Worm (Caenorhabditis elegans) whole organism, young adult: ENCODE measurements around the gene srsx-22.

Source experiments
- B0019.2 ChIP-seq: fragments of 200-800 bp; sonication (Bioruptor generic); conservative IDR thresholded peaks from 2 replicates; pipeline ENCODE4 v1.3.6; 2022; ENCODE audit warnings: missing genetic modification reagents, missing genetic modification characterization, missing compliant biosample characterization
- B0035.1 ChIP-seq: sonication (generic microtip); optimal IDR thresholded peaks from 2 replicates; lab custom pipeline; 2016; ENCODE audit warnings: missing genetic modification characterization, mild to moderate bottlenecking, missing compliant biosample characterization, missing genotype, missing genetic modification reagents
- B0336.3 ChIP-seq: fragments of 200-800 bp; sonication (Bioruptor generic); IDR thresholded peaks from 2 replicates; pipeline ENCODE4 v1.3.6; 2022; ENCODE audit warnings: missing genetic modification characterization, missing compliant biosample characterization
- C06A6.2 ChIP-seq: fragments of 200-800 bp; sonication (Bioruptor generic); conservative IDR thresholded peaks from 2 replicates; pipeline ENCODE4 v1.3.6; 2022; ENCODE audit warnings: missing genetic modification characterization, missing compliant biosample characterization
- F22D6.2 ChIP-seq: sonication (generic microtip); optimal IDR thresholded peaks from 2 replicates; lab custom pipeline; 2016; ENCODE audit warnings: mild to moderate bottlenecking, missing genetic modification characterization, missing compliant biosample characterization
- F37B4.10 ChIP-seq: fragments of 200-800 bp; sonication (Bioruptor generic); IDR thresholded peaks from 2 replicates; pipeline ENCODE4 v1.3.6; 2022; ENCODE audit warnings: missing genetic modification characterization, missing compliant biosample characterization
- F55B11.4 ChIP-seq: sonication (generic microtip); optimal IDR thresholded peaks from 2 replicates; lab custom pipeline; 2016; ENCODE audit warnings: missing compliant biosample characterization, missing genetic modification characterization, borderline replicate concordance; ENCODE audit not compliant: insufficient read depth
- T07F8.4 ChIP-seq: sonication (generic microtip); optimal IDR thresholded peaks from 2 replicates; lab custom pipeline; 2016; ENCODE audit warnings: mild to moderate bottlenecking, missing genetic modification characterization, moderate library complexity, missing compliant biosample characterization
- Y53G8AR.9 ChIP-seq: fragments of 200-800 bp; sonication (Bioruptor generic); conservative IDR thresholded peaks from 2 replicates; pipeline ENCODE4 v1.3.6; 2022; ENCODE audit warnings: missing genetic modification reagents, missing genetic modification characterization, missing compliant biosample characterization
- Y56A3A.18 ChIP-seq: fragments of 200-800 bp; sonication (Bioruptor generic); IDR thresholded peaks from 2 replicates; pipeline ENCODE4 v1.3.6; 2022; ENCODE audit warnings: missing genetic modification reagents, missing genetic modification characterization, missing compliant biosample characterization
- Y79H2A.3 ChIP-seq: fragments of 200-800 bp; sonication (Bioruptor generic); conservative IDR thresholded peaks from 2 replicates; pipeline ENCODE4 v1.3.6; 2022; ENCODE audit warnings: missing genetic modification reagents, missing genetic modification characterization, missing compliant biosample characterization
- aptf-2 ChIP-seq: fragments of 200-800 bp; sonication (Bioruptor generic); conservative IDR thresholded peaks from 2 replicates; pipeline ENCODE4 v1.3.6; 2022; ENCODE audit warnings: missing genetic modification reagents, missing genetic modification characterization, missing compliant biosample characterization
- aptf-3 ChIP-seq: fragments of 200-800 bp; sonication (Bioruptor generic); IDR thresholded peaks from 2 replicates; pipeline ENCODE4 v1.3.6; 2022; ENCODE audit warnings: missing genetic modification characterization, missing compliant biosample characterization
- attf-6 ChIP-seq: fragments of 200-800 bp; sonication (Bioruptor generic); IDR thresholded peaks from 2 replicates; pipeline ENCODE4 v1.3.6; 2022; ENCODE audit warnings: missing genetic modification reagents, missing genetic modification characterization, missing compliant biosample characterization
- bed-1 ChIP-seq: fragments of 200-800 bp; sonication (Bioruptor generic); IDR thresholded peaks from 2 replicates; pipeline ENCODE4 v1.3.6; 2022; ENCODE audit warnings: missing genetic modification reagents, missing genetic modification characterization, missing compliant biosample characterization
- bed-2 ChIP-seq: fragments of 200-800 bp; sonication (Bioruptor generic); IDR thresholded peaks from 2 replicates; pipeline ENCODE4 v1.3.6; 2022; ENCODE audit warnings: missing genetic modification reagents, missing genetic modification characterization, missing compliant biosample characterization
- cebp-1 ChIP-seq, 2 experiments: fragments of 200-800 bp in 1 of 2; sonication (Bioruptor generic) in 1 of 2; sonication (generic microtip) in 1 of 2; IDR thresholded peaks in 1 of 2; optimal IDR thresholded peaks in 1 of 2; 2 replicates each; pipeline versions ENCODE4 v1.3.6 to Lab custom; 2017 to 2022; ENCODE audit warnings: missing compliant biosample characterization in 2 of 2, missing genetic modification characterization in 2 of 2, mild to moderate bottlenecking in 1 of 2, missing genetic modification reagents in 1 of 2, moderate library complexity in 1 of 2
- cebp-2 ChIP-seq: fragments of 200-800 bp; sonication (Bioruptor generic); IDR thresholded peaks from 2 replicates; pipeline ENCODE4 v1.3.6; 2022; ENCODE audit warnings: missing genetic modification characterization, missing compliant biosample characterization
- ceh-40 ChIP-seq: fragments of 200-800 bp; sonication (Bioruptor generic); IDR thresholded peaks from 2 replicates; pipeline ENCODE4 v1.3.6; 2022; ENCODE audit warnings: missing genetic modification characterization, missing compliant biosample characterization
- ceh-79 ChIP-seq: sonication (generic microtip); optimal IDR thresholded peaks from 2 replicates; lab custom pipeline; 2017; ENCODE audit warnings: mild to moderate bottlenecking, missing genetic modification characterization, missing compliant biosample characterization
- dpl-1 ChIP-seq: fragments of 150-350 bp; optimal IDR thresholded peaks from 2 replicates; lab custom pipeline; 2014; ENCODE audit warnings: missing biosample characterization, missing genetic modification reagents, missing genetic modification characterization
- egrh-3 ChIP-seq: fragments of 200-800 bp; sonication (Bioruptor generic); IDR thresholded peaks from 2 replicates; pipeline ENCODE4 v1.3.6; 2022; ENCODE audit warnings: missing genetic modification reagents, missing genetic modification characterization, missing compliant biosample characterization
- ekl-4 ChIP-seq: fragments of 200-800 bp; sonication (Bioruptor generic); IDR thresholded peaks from 2 replicates; pipeline ENCODE4 v1.3.6; 2022; ENCODE audit warnings: missing genetic modification reagents, missing genetic modification characterization, missing compliant biosample characterization
- gei-17 ChIP-seq: fragments of 200-800 bp; sonication (Bioruptor generic); optimal IDR thresholded peaks from 2 replicates; lab custom pipeline; 2018; ENCODE audit warnings: mild to moderate bottlenecking, missing genetic modification characterization, missing compliant biosample characterization
- hmg-1.2 ChIP-seq: fragments of 200-800 bp; sonication (Bioruptor generic); IDR thresholded peaks from 2 replicates; pipeline ENCODE4 v1.3.6; 2022; ENCODE audit warnings: missing genetic modification reagents, missing genetic modification characterization, missing compliant biosample characterization
- hrde-1 ChIP-seq: sonication (generic microtip); optimal IDR thresholded peaks from 2 replicates; lab custom pipeline; 2016; ENCODE audit warnings: missing genetic modification characterization, mild to moderate bottlenecking, missing compliant biosample characterization, moderate library complexity, missing genotype, missing genetic modification reagents, borderline replicate concordance
- lin-40 ChIP-seq: sonication (generic microtip); optimal IDR thresholded peaks from 2 replicates; lab custom pipeline; 2016; ENCODE audit warnings: missing genetic modification characterization, mild to moderate bottlenecking, missing compliant biosample characterization, missing genotype, missing genetic modification reagents
- madf-3 ChIP-seq: fragments of 200-800 bp; sonication (Bioruptor generic); IDR thresholded peaks from 2 replicates; pipeline ENCODE4 v1.3.6; 2022; ENCODE audit warnings: missing genetic modification reagents, missing genetic modification characterization, missing compliant biosample characterization
- madf-6 ChIP-seq: fragments of 200-800 bp; sonication (Bioruptor generic); IDR thresholded peaks from 2 replicates; pipeline ENCODE4 v1.3.6; 2022; ENCODE audit warnings: missing genetic modification reagents, missing genetic modification characterization, missing compliant biosample characterization
- madf-8 ChIP-seq: fragments of 200-800 bp; sonication (Bioruptor generic); conservative IDR thresholded peaks from 2 replicates; pipeline ENCODE4 v1.3.6; 2022; ENCODE audit warnings: missing genetic modification reagents, missing genetic modification characterization, missing compliant biosample characterization
- nfyb-1 ChIP-seq: fragments of 200-800 bp; sonication (Bioruptor generic); IDR thresholded peaks from 2 replicates; pipeline ENCODE4 v1.3.6; 2022; ENCODE audit warnings: missing genetic modification reagents, missing genetic modification characterization, missing compliant biosample characterization
- nhr-179 ChIP-seq: sonication (generic microtip); optimal IDR thresholded peaks from 2 replicates; lab custom pipeline; 2016; ENCODE audit warnings: mild to moderate bottlenecking, missing genetic modification characterization, missing compliant biosample characterization
- nhr-80 ChIP-seq: sonication (generic microtip); optimal IDR thresholded peaks from 2 replicates; lab custom pipeline; 2016; ENCODE audit warnings: missing genetic modification characterization, missing compliant biosample characterization
- nhr-90 ChIP-seq: sonication (generic microtip); optimal IDR thresholded peaks from 2 replicates; lab custom pipeline; 2016; ENCODE audit warnings: missing genotype, mild to moderate bottlenecking, missing genetic modification characterization, missing compliant biosample characterization
- pbrm-1 ChIP-seq: fragments of 200-800 bp; sonication (Bioruptor generic); IDR thresholded peaks from 2 replicates; pipeline ENCODE4 v1.3.6; 2022; ENCODE audit warnings: missing genetic modification reagents, missing genetic modification characterization, missing compliant biosample characterization
- snpc-1.1 ChIP-seq: sonication (generic microtip); optimal IDR thresholded peaks from 2 replicates; lab custom pipeline; 2017; ENCODE audit warnings: missing genetic modification characterization, mild to moderate bottlenecking, missing compliant biosample characterization, antibody characterized with exemption, moderate library complexity, missing genotype, missing genetic modification reagents; ENCODE audit not compliant: insufficient read depth
- tbp1 ChIP-seq: fragments of 200-800 bp; sonication (Bioruptor generic); optimal IDR thresholded peaks from 2 replicates; lab custom pipeline; 2018; ENCODE audit warnings: mild to moderate bottlenecking, missing genetic modification characterization, missing compliant biosample characterization
- zfh-2 ChIP-seq: fragments of 200-800 bp; sonication (Bioruptor generic); conservative IDR thresholded peaks from 2 replicates; pipeline ENCODE4 v1.3.6; 2022; ENCODE audit warnings: missing genetic modification reagents, missing genetic modification characterization, missing compliant biosample characterization
- ztf-3 ChIP-seq: fragments of 200-800 bp; sonication (Bioruptor generic); optimal IDR thresholded peaks from 2 replicates; lab custom pipeline; 2018; ENCODE audit warnings: mild to moderate bottlenecking, missing genetic modification characterization, missing compliant biosample characterization

The srsx-22 gene

ce11 chrV:8384809-8385208 lies 33.3 kb downstream of the srsx-22 start:
- no peak for TF ChIP-seq aptf-3 (GFP tag; lab: Robert Waterston, UW)
- TF ChIP-seq cebp-2 (GFP tag; lab: Robert Waterston, UW): 0 out of 2 replicates have a peak, but pooled peaks have one; percentile 23
- TF ChIP-seq B0336.3 (GFP tag; lab: Robert Waterston, UW): peak; percentile 57; the same call in 1 of the 2 replicates
- peak; percentile 30; the same call in 1 of the 2 replicates for TF ChIP-seq Y56A3A.18 (GFP tag; lab: Robert Waterston, UW)
- peak; percentile 68; the same call in 1 of the 2 replicates for TF ChIP-seq Y53G8AR.9 (GFP tag; lab: Robert Waterston, UW)
- TF ChIP-seq nfyb-1 (GFP tag; lab: Robert Waterston, UW): no peak
- no peak for TF ChIP-seq aptf-2 (GFP tag; lab: Robert Waterston, UW)
- 0 out of 2 replicates have a peak, but pooled peaks have one; percentile 6 for TF ChIP-seq bed-1 (GFP tag; lab: Robert Waterston, UW)
- peak; percentile 70 for TF ChIP-seq nhr-90 (tag; lab: Kevin White, UChicago)
- peak; percentile 6; the same call in 1 of the 2 replicates for TF ChIP-seq ceh-40 (GFP tag; lab: Robert Waterston, UW)
- TF ChIP-seq, all 124 proteins: peak for 7

ce11 chrV:8385879-8386530 lies 34.5 kb downstream of the srsx-22 start, which contains the start of gene hsp-17:
Gene hsp-17 (minus strand): TSS chrV:8385929.
- no peak for TF ChIP-seq B0035.1
- TF ChIP-seq nhr-80: peak; percentile 25
- TF ChIP-seq, all 124 proteins: peak for 1

ce11 chrV:8387056-8387455 lies 35.6 kb downstream of the srsx-22 start, which contains the start of gene gcy-7:
Gene gcy-7 (plus strand): TSS chrV:8387356.
- TF ChIP-seq Y79H2A.3 (GFP tag; lab: Robert Waterston, UW) (no peak), F37B4.10 (GFP tag; lab: Robert Waterston, UW) (no peak), bed-2 (no peak), C06A6.2 (GFP tag; lab: Robert Waterston, UW) (no peak), nhr-179 (tag; lab: Kevin White, UChicago) (no peak), B0019.2 (GFP tag; lab: Robert Waterston, UW) (no peak), nfyb-1 (GFP tag; lab: Robert Waterston, UW) (no peak), ekl-4 (no peak), Y56A3A.18 (GFP tag; lab: Robert Waterston, UW) (no peak), F22D6.2 (no peak), ceh-79 (no peak), pbrm-1 (no peak), gei-17 (GFP tag; lab: Kevin White, UChicago) (no peak)

- no peak for TF ChIP-seq hrde-1 (tag; lab: Kevin White, UChicago)
- TF ChIP-seq egrh-3: no peak
- TF ChIP-seq attf-6 (GFP tag; lab: Robert Waterston, UW): no peak
- TF ChIP-seq madf-8 (GFP tag; lab: Robert Waterston, UW): no peak
- no peak for TF ChIP-seq ztf-3 (GFP tag; lab: Kevin White, UChicago)
- TF ChIP-seq nhr-179 (tag; lab: Kevin White, UChicago): no peak
- no peak for TF ChIP-seq zfh-2 (GFP tag; lab: Robert Waterston, UW)
- TF ChIP-seq cebp-1 (GFP tag; IDR thresholded peaks at IDR 0.05; lab: Robert Waterston, UW): no peak
- TF ChIP-seq cebp-1 (tag; optimal IDR thresholded peaks at IDR 0.05; lab: Kevin White, UChicago): no peak
- TF ChIP-seq dpl-1 (GFP tag; lab: Kevin White, UChicago): no peak
- no peak for TF ChIP-seq snpc-1.1 (tag; lab: Kevin White, UChicago)
- no peak for TF ChIP-seq B0035.1
- no peak for TF ChIP-seq hmg-1.2 (GFP tag; lab: Robert Waterston, UW)
- no peak for TF ChIP-seq tbp1 (GFP tag; lab: Kevin White, UChicago)
- TF ChIP-seq Y56A3A.18 (GFP tag; lab: Robert Waterston, UW): no peak
- no peak for TF ChIP-seq lin-40
- no peak for TF ChIP-seq Y79H2A.3 (GFP tag; lab: Robert Waterston, UW)
- TF ChIP-seq madf-6 (GFP tag; lab: Robert Waterston, UW): no peak
- no peak for TF ChIP-seq F55B11.4 (tag; lab: Kevin White, UChicago)
- no peak for TF ChIP-seq madf-3 (GFP tag; lab: Robert Waterston, UW)
- TF ChIP-seq T07F8.4 (tag; lab: Kevin White, UChicago): no peak
Observed at ce11 chrV:8389307-8389706, 37.8 kb downstream of the srsx-22 start.
